Worm (Caenorhabditis elegans): ENCODE data around the gene B0212.3.

DNA sequence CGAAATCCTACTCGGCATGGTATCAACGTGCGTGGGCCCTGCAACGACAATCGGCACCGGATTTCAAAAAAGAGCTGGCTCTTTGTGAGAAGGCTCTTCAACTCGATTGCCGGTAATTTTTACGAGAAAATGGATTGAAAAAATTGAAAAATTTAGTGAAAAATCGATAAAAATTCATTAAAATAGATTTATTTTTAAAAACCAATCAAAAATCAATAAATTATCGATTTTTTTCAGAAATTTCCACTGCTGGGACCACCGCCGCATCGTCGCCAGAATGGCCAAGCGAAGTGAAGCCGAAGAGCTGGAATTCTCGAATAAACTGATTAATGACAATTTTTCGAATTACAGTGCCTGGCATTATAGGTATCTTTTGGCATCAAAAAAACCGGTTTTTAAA lies 12.1 kb upstream of the B0212.3 start:
- TF ChIP-seq fkh-10 (GFP tag; optimal IDR thresholded peaks at IDR 0.05) = no peak
- no peak for TF ChIP-seq tbx-2 (tag; optimal IDR thresholded peaks at IDR 0.05)
- TF ChIP-seq ceh-31 (tag; optimal IDR thresholded peaks at IDR 0.05) = no peak
- TF ChIP-seq K09A11.1 (tag; optimal IDR thresholded peaks at IDR 0.05; ENCODE audit: insufficient read depth) = no peak
- no peak for TF ChIP-seq ama-1 (optimal IDR thresholded peaks at IDR 0.05)
- TF ChIP-seq dve-1 (tag; optimal IDR thresholded peaks at IDR 0.05) = no peak
- no peak for TF ChIP-seq ztf-16 (tag; optimal IDR thresholded peaks at IDR 0.05)
- no peak for TF ChIP-seq elt-2 (tag; optimal IDR thresholded peaks at IDR 0.05)
- TF ChIP-seq fax-1 (tag; optimal IDR thresholded peaks at IDR 0.05) = no peak
- no peak for TF ChIP-seq pax-1 (tag; optimal IDR thresholded peaks at IDR 0.05)

Measured in whole organism, late embryonic.